Worm (Caenorhabditis elegans): ENCODE results near the gene osta-3.
A peak's percentile ranks its signal among the peaks of the same experiment; 100 is the strongest.

The osta-3 gene

ce11 chrII:14838596-14839215, 26.4 kb downstream of the osta-3 start (continued):
- TF ChIP-seq lin-38 (GFP tag; IDR thresholded peaks at IDR 0.05) (no peak), lsy-2 (tag; optimal IDR thresholded peaks at IDR 0.05) (peak in 1 of 2 experiments; percentile 26), dmd-8 (GFP tag; IDR thresholded peaks at IDR 0.05) (no peak), unc-62 (GFP tag; optimal IDR thresholded peaks at IDR 0.05 in 1 of 2) (peak in 1 of 2 experiments; percentile 11), unc-62 (tag; optimal IDR thresholded peaks at IDR 0.05) (no peak), skn-1 (tag; optimal IDR thresholded peaks at IDR 0.05) (no peak), nhr-6 (tag; optimal IDR thresholded peaks at IDR 0.05) (no peak), pqm-1 (tag; optimal IDR thresholded peaks at IDR 0.05) (no peak), tag-97 (GFP tag; IDR thresholded peaks at IDR 0.05) (no peak), fkh-10 (GFP tag; optimal IDR thresholded peaks at IDR 0.05) (no peak), arid-1 (GFP tag; conservative IDR thresholded peaks at IDR 0.05) (no peak), madf-5 (GFP tag; IDR thresholded peaks at IDR 0.05) (no peak), T26A8.4 (GFP tag; IDR thresholded peaks at IDR 0.05) (no peak), nhr-102 (tag; optimal IDR thresholded peaks at IDR 0.05) (no peak), snpc-1.2 (GFP tag; IDR thresholded peaks at IDR 0.05) (no peak), zip-11 (GFP tag; IDR thresholded peaks at IDR 0.05) (no peak), nhr-237 (tag; optimal IDR thresholded peaks at IDR 0.05) (no peak), unc-39 (tag; optimal IDR thresholded peaks at IDR 0.05) (no peak), nhr-28 (tag; optimal IDR thresholded peaks at IDR 0.05) (peak; percentile 87), cey-2 (tag; optimal IDR thresholded peaks at IDR 0.05; ENCODE audit: borderline replicate concordance, insufficient read depth) (peak; percentile 31), mep-1 (tag; optimal IDR thresholded peaks at IDR 0.05) (no peak), F10B5.3 (tag; optimal IDR thresholded peaks at IDR 0.05) (no peak), D1046.2 (GFP tag; IDR thresholded peaks at IDR 0.05) (no peak), vab-7 (GFP tag; IDR thresholded peaks at IDR 0.05) (no peak), hmg-1.1 (GFP tag; IDR thresholded peaks at IDR 0.05) (no peak), snpc-4 (tag; optimal IDR thresholded peaks at IDR 0.05) (no peak), hif-1 (tag; optimal IDR thresholded peaks at IDR 0.05) (no peak), ces-1 (GFP tag; optimal IDR thresholded peaks at IDR 0.05) (no peak), fos-1 (tag; optimal IDR thresholded peaks at IDR 0.05) (no peak), lim-7 (GFP tag; IDR thresholded peaks at IDR 0.05) (no peak), hlh-11 (tag; optimal IDR thresholded peaks at IDR 0.05) (peak; percentile 8), dmd-9 (GFP tag; IDR thresholded peaks at IDR 0.05) (no peak), F44E2.7 (GFP tag; IDR thresholded peaks at IDR 0.05) (no peak), zfp-2 (tag; optimal IDR thresholded peaks at IDR 0.05) (no peak), dpl-1 (GFP tag; optimal IDR thresholded peaks at IDR 0.05) (no peak), lir-3 (tag; optimal IDR thresholded peaks at IDR 0.05) (no peak), nhr-41 (GFP tag; IDR thresholded peaks at IDR 0.05) (no peak), nhr-111 (GFP tag; optimal IDR thresholded peaks at IDR 0.05) (no peak), daf-8 (GFP tag; IDR thresholded peaks at IDR 0.05) (no peak), pha-4 (GFP tag; IDR thresholded peaks at IDR 0.05) (no peak), pha-4 (tag; optimal IDR thresholded peaks at IDR 0.05) (no peak), R02D3.7 (tag; optimal IDR thresholded peaks at IDR 0.05) (no peak), ama-1 (optimal IDR thresholded peaks at IDR 0.05) (no peak), ceh-20 (GFP tag; IDR thresholded peaks at IDR 0.05) (no peak), ceh-44 (GFP tag; IDR thresholded peaks at IDR 0.05) (no peak), nhr-10 (tag; optimal IDR thresholded peaks at IDR 0.05) (no peak), nhr-25 (tag; optimal IDR thresholded peaks at IDR 0.05; ENCODE audit: borderline replicate concordance, insufficient read depth) (no peak), madf-9 (GFP tag; conservative IDR thresholded peaks at IDR 0.05) (no peak), mxl-3 (GFP tag; optimal IDR thresholded peaks at IDR 0.05) (peak; percentile 97), duxl-1 (tag; optimal IDR thresholded peaks at IDR 0.05; ENCODE audit: poor library complexity) (no peak), Y5F2A.4 (GFP tag; optimal IDR thresholded peaks at IDR 0.05) (no peak)
